Worm (Caenorhabditis elegans) whole organism, early embryonic: ENCODE data around the gene F47F2.1.

ENCODE experiments used
- B0310.2 ChIP-seq: sonication (generic microtip); optimal IDR thresholded peaks from 2 replicates; lab custom pipeline; 2016; ENCODE audit warnings: mild to moderate bottlenecking, missing genetic modification characterization, missing compliant biosample characterization
- ama-1 ChIP-seq: fragments of 150-350 bp; optimal IDR thresholded peaks from 2 replicates; lab custom pipeline; 2014
- flt-1 ChIP-seq: fragments of 200-800 bp; sonication (Bioruptor generic); IDR thresholded peaks from 2 replicates; pipeline ENCODE4 v1.3.6; 2022; ENCODE audit warnings: missing genetic modification characterization, missing compliant biosample characterization
- hmbx-1 ChIP-seq: sonication (generic microtip); optimal IDR thresholded peaks from 2 replicates; lab custom pipeline; 2016; ENCODE audit warnings: mild to moderate bottlenecking, missing genetic modification characterization, missing compliant biosample characterization
- hnd-1 ChIP-seq: sonication (generic microtip); optimal IDR thresholded peaks from 2 replicates; lab custom pipeline; 2016; ENCODE audit warnings: missing genetic modification characterization, missing compliant biosample characterization

- TF ChIP-seq hmbx-1 (tag; lab: Kevin White, UChicago) (no peak), flt-1 (no peak), hnd-1 (no peak), B0310.2 (no peak), ama-1 (lab: Kevin White, UChicago) (no peak)
Observed at ce11 chrX:3895577-3895976, 17.2 kb downstream of the F47F2.1 start, which contains the start of gene F47F2.3.
